Fruit fly (Drosophila melanogaster): ENCODE results near the gene BobA.

- no peak for TF ChIP-seq HLH106 (tag; optimal IDR thresholded peaks at IDR 0.05)
- no peak for TF ChIP-seq sv (GFP tag; optimal IDR thresholded peaks at IDR 0.05)
- no peak for TF ChIP-seq Sp1 (GFP tag; optimal IDR thresholded peaks at IDR 0.05)
- TF ChIP-seq lola (GFP tag; optimal IDR thresholded peaks at IDR 0.05): no peak
- no peak for TF ChIP-seq ey (GFP tag; optimal IDR thresholded peaks at IDR 0.05)
- TF ChIP-seq psq (GFP tag; optimal IDR thresholded peaks at IDR 0.05): no peak
- TF ChIP-seq fru (GFP tag; optimal IDR thresholded peaks at IDR 0.05): no peak
- TF ChIP-seq dl (GFP tag; optimal IDR thresholded peaks at IDR 0.05; ENCODE audit: insufficient read depth in 1 of 2, partially characterized antibody in 2 of 2): no peak
- TF ChIP-seq pan (optimal IDR thresholded peaks at IDR 0.05): no peak
- no peak for TF ChIP-seq Dfd (GFP tag; optimal IDR thresholded peaks at IDR 0.05)
- TF ChIP-seq sage (GFP tag; optimal IDR thresholded peaks at IDR 0.05): no peak
These were observed 3.2 kb downstream of the BobA start for dm6 chr3L:14942769-14943168.

Data from whole organism, wandering third instar larva.